Fruit fly (Drosophila melanogaster) whole organism: ENCODE data around the gene Sec13.

ENCODE experiments used
- CG8478 ChIP-seq: fragments of >200 bp; optimal IDR thresholded peaks from 2 replicates; lab custom pipeline; 2018; ENCODE audit warnings: inconsistent platforms
- Dll ChIP-seq: fragments of >200 bp; optimal IDR thresholded peaks from 2 replicates; lab custom pipeline; 2017
- EcR ChIP-seq, 2 experiments: fragments of >200 bp; optimal IDR thresholded peaks; 2 replicates each; lab custom pipeline; 2017; ENCODE audit warnings: missing biosample characterization in 2 of 2, missing genetic modification characterization in 2 of 2, missing genetic modification reagents in 2 of 2
- pan ChIP-seq: fragments of >200 bp; optimal IDR thresholded peaks from 2 replicates; lab custom pipeline; 2017
- psq ChIP-seq: fragments of >200 bp; optimal IDR thresholded peaks from 2 replicates; lab custom pipeline; 2017
- usp ChIP-seq: fragments of >200 bp; optimal IDR thresholded peaks from 2 replicates; lab custom pipeline; 2017; ENCODE audit warnings: missing biosample characterization, missing genetic modification characterization, mixed read lengths

dm6 chr3R:23347432-23348305 lies 8.4 kb upstream of the Sec13 start, which contains the start of gene PolE1:
- no peak for TF ChIP-seq usp (GFP tag; lab: Kevin White, UChicago)
- TF ChIP-seq CG8478 (lab: Kevin White, UChicago): no peak
- no peak for TF ChIP-seq psq (lab: Kevin White, UChicago)
- TF ChIP-seq pan (lab: Kevin White, UChicago): no peak
- TF ChIP-seq Dll (lab: Kevin White, UChicago): no peak
- no peak for TF ChIP-seq EcR (GFP tag; optimal IDR thresholded peaks at IDR 0.05; lab: Kevin White, UChicago)
